Fruit fly (Drosophila melanogaster) whole organism, pupa: ENCODE data around the gene CG43732.

Source experiments
- CG8301 ChIP-seq: fragments of 200-800 bp; sonication (Bioruptor generic); optimal IDR thresholded peaks from 2 replicates; lab custom pipeline; 2018; ENCODE audit warnings: missing biosample characterization, mild to moderate bottlenecking, missing genetic modification characterization
- Snoo ChIP-seq: fragments of 200-800 bp; sonication (Bioruptor generic); optimal IDR thresholded peaks from 3 replicates; lab custom pipeline; 2017; ENCODE audit warnings: missing biosample characterization, mild to moderate bottlenecking, missing genetic modification characterization, inconsistent platforms

DNA sequence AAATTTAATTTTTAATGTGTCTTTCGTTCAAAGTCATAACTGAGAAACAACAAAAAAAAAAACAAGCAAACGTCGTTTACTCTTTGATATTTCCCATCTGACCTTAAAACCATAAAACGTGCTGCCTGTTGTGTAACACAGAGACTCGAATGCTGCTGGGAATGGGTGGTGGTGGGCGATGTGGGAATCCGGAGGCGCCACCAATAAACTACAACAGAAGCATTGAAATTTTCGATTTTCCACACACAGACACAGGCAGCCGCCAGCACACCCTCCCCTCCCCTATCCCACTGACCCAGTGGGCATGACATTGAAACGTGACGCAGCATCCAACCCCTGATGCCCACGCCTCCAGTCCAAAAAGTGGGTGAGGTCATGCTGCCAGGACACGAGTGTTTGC is 39.7 kb upstream of the CG43732 start:
- no peak for TF ChIP-seq CG8301
- no peak for TF ChIP-seq Snoo (tag; lab: Kevin White, UChicago)
